Fruit fly (Drosophila melanogaster): ENCODE measurements around the gene RanBP3.
A peak's percentile ranks its signal among the peaks of the same experiment; 100 is the strongest.

Gene RanBP3

DNA sequence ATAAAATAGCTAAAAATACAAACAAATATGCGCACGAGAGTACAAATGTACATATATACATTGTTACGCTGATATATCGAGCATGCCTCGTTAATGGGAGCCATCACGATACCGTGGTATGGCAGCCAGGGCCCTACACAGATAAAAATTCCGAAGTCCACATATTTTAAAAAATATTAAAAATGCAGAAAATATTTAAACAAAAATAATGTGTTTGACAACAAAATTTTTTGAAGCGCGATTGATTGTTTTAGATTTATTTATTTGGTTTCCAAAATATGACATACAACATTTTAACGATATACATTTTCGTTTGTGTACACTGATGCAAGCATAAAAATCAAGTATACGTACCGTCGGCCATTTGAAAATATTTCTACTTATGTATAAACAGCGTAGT lies 25.9 kb downstream of the RanBP3 start (continued):
- TF ChIP-seq Rfx (GFP tag; IDR thresholded peaks at IDR 0.05) = peak; percentile 91
- no peak for TF ChIP-seq CG4707 (GFP tag; optimal IDR thresholded peaks at IDR 0.05)
- peak; percentile 57 for TF ChIP-seq CG12219 (GFP tag; optimal IDR thresholded peaks at IDR 0.05)
- TF ChIP-seq tgo (GFP tag; IDR thresholded peaks at IDR 0.05) = peak; percentile 82
- peak; percentile 13 for TF ChIP-seq CG8089 (GFP tag; optimal IDR thresholded peaks at IDR 0.05)
- TF ChIP-seq yki (optimal IDR thresholded peaks at IDR 0.05) = no peak
- TF ChIP-seq CG31388 (GFP tag; optimal IDR thresholded peaks at IDR 0.05) = no peak
- TF ChIP-seq Nf-YB (GFP tag; optimal IDR thresholded peaks at IDR 0.05) = peak; percentile 64
- no peak for TF ChIP-seq da (GFP tag; optimal IDR thresholded peaks at IDR 0.05)
- peak; percentile 43; the same call in 1 of the 2 replicates for TF ChIP-seq danr (GFP tag; IDR thresholded peaks at IDR 0.05)
- TF ChIP-seq Stat92E (GFP tag; optimal IDR thresholded peaks at IDR 0.05) = no peak
- peak; percentile 78 for TF ChIP-seq CG6854 (GFP tag; optimal IDR thresholded peaks at IDR 0.05)
- TF ChIP-seq CG14860 (GFP tag; IDR thresholded peaks at IDR 0.05; ENCODE audit: partially characterized antibody) = no peak
- TF ChIP-seq CG3065 (GFP tag; optimal IDR thresholded peaks at IDR 0.05) = peak; percentile 13
- TF ChIP-seq Atf6 (GFP tag; IDR thresholded peaks at IDR 0.05) = peak; percentile 91
- TF ChIP-seq CG14441 (GFP tag; IDR thresholded peaks at IDR 0.05) = peak; percentile 79
- peak; percentile 77 for TF ChIP-seq CG10366 (GFP tag; IDR thresholded peaks at IDR 0.05)
- TF ChIP-seq Deaf1 (tag; optimal IDR thresholded peaks at IDR 0.05) = peak; percentile 63
- TF ChIP-seq CG30431 (GFP tag; optimal IDR thresholded peaks at IDR 0.05) = peak; percentile 29
- TF ChIP-seq Aef1 (GFP tag; IDR thresholded peaks at IDR 0.05) = peak; percentile 80
- no peak for TF ChIP-seq MTF-1 (GFP tag; optimal IDR thresholded peaks at IDR 0.05; ENCODE audit: borderline replicate concordance)
- TF ChIP-seq Hr78 (GFP tag; optimal IDR thresholded peaks at IDR 0.05) = no peak
- no peak for TF ChIP-seq CG10565 (GFP tag; optimal IDR thresholded peaks at IDR 0.05)
- no peak for TF ChIP-seq fru (optimal IDR thresholded peaks at IDR 0.05)
- no peak for TF ChIP-seq fd102C (GFP tag; optimal IDR thresholded peaks at IDR 0.05)
- TF ChIP-seq kah (GFP tag; optimal IDR thresholded peaks at IDR 0.05) = no peak
- TF ChIP-seq wor (GFP tag; IDR thresholded peaks at IDR 0.05) = 0 out of 2 replicates have a peak, but pooled peaks have one; percentile 34
- peak; percentile 94 for TF ChIP-seq CG18599 (GFP tag; optimal IDR thresholded peaks at IDR 0.05)
- TF ChIP-seq CG12769 (tag; optimal IDR thresholded peaks at IDR 0.05) = peak; percentile 82
- TF ChIP-seq CG32532 (GFP tag; IDR thresholded peaks at IDR 0.05) = peak; percentile 93
- TF ChIP-seq fd3F (GFP tag; optimal IDR thresholded peaks at IDR 0.05) = peak; percentile 77
- TF ChIP-seq Sin3A (optimal IDR thresholded peaks at IDR 0.05) = no peak
- TF ChIP-seq CG5180 (GFP tag; optimal IDR thresholded peaks at IDR 0.05) = no peak
- peak; percentile 85 for TF ChIP-seq CG17359 (tag; optimal IDR thresholded peaks at IDR 0.05)
- TF ChIP-seq gfzf (GFP tag; optimal IDR thresholded peaks at IDR 0.05) = no peak
- peak; percentile 75 for TF ChIP-seq Bteb2 (GFP tag; optimal IDR thresholded peaks at IDR 0.05)
- TF ChIP-seq Scr (GFP tag; IDR thresholded peaks at IDR 0.05; ENCODE audit: partially characterized antibody) = no peak
- peak; percentile 50 for TF ChIP-seq CG16863 (GFP tag; optimal IDR thresholded peaks at IDR 0.05)
- peak; percentile 35 for TF ChIP-seq Nf-YC (tag; optimal IDR thresholded peaks at IDR 0.05)
- TF ChIP-seq Atf3 (GFP tag; optimal IDR thresholded peaks at IDR 0.05) = no peak
- TF ChIP-seq CG14050 (GFP tag; IDR thresholded peaks at IDR 0.05) = peak; percentile 67
- TF ChIP-seq ssp (GFP tag; IDR thresholded peaks at IDR 0.05) = peak; percentile 54
- peak; percentile 67; the same call in 1 of the 3 replicates for TF ChIP-seq Mrtf (GFP tag; IDR thresholded peaks at IDR 0.05)
- 0 out of 4 replicates have a peak, but pooled peaks have one; percentile 36 for TF ChIP-seq chinmo (GFP tag; IDR thresholded peaks at IDR 0.05; ENCODE audit: partially characterized antibody)
- peak; percentile 73 for TF ChIP-seq Side (GFP tag; optimal IDR thresholded peaks at IDR 0.05)
- peak; percentile 44 for TF ChIP-seq Ssrp (tag; optimal IDR thresholded peaks at IDR 0.05)
- no peak for TF ChIP-seq Hey (tag; optimal IDR thresholded peaks at IDR 0.05)
- no peak for TF ChIP-seq CG3726 (GFP tag; IDR thresholded peaks at IDR 0.05)
- TF ChIP-seq Doc3 (GFP tag; IDR thresholded peaks at IDR 0.05; ENCODE audit: partially characterized antibody) = no peak
- peak; percentile 35 for TF ChIP-seq Vsx1 (GFP tag; optimal IDR thresholded peaks at IDR 0.05)
- TF ChIP-seq cas (GFP tag; IDR thresholded peaks at IDR 0.05) = peak; percentile 77
